Worm (Caenorhabditis elegans) whole organism, early embryonic: ENCODE data around the gene daf-19.

Source experiments
- B0310.2 ChIP-seq: sonication (generic microtip); optimal IDR thresholded peaks from 2 replicates; lab custom pipeline; 2016; ENCODE audit warnings: mild to moderate bottlenecking, missing genetic modification characterization, missing compliant biosample characterization
- ama-1 ChIP-seq: fragments of 150-350 bp; optimal IDR thresholded peaks from 2 replicates; lab custom pipeline; 2014
- hmbx-1 ChIP-seq: sonication (generic microtip); optimal IDR thresholded peaks from 2 replicates; lab custom pipeline; 2016; ENCODE audit warnings: mild to moderate bottlenecking, missing genetic modification characterization, missing compliant biosample characterization
- hmg-4 ChIP-seq: fragments of 200-800 bp; sonication (Bioruptor generic); optimal IDR thresholded peaks from 2 replicates; lab custom pipeline; 2018; ENCODE audit warnings: mild to moderate bottlenecking, missing genetic modification characterization, missing compliant biosample characterization
- pes-1 ChIP-seq: fragments of 200-800 bp; sonication (Bioruptor generic); IDR thresholded peaks from 2 replicates; pipeline ENCODE4 v1.3.6; 2022; ENCODE audit warnings: missing genetic modification reagents, missing genetic modification characterization, missing compliant biosample characterization
- scrt-1 ChIP-seq: fragments of 200-800 bp; sonication (Bioruptor generic); IDR thresholded peaks from 2 replicates; pipeline ENCODE4 v1.3.6; 2022; ENCODE audit warnings: missing genetic modification characterization, missing compliant biosample characterization

ce11 chrII:10182634-10183033 lies 13.5 kb upstream of the daf-19 start, which contains the start of gene srd-1:
- TF ChIP-seq scrt-1 (GFP tag; lab: Robert Waterston, UW): no peak
- no peak for TF ChIP-seq B0310.2
- no peak for TF ChIP-seq ama-1
- TF ChIP-seq hmbx-1 (tag; lab: Kevin White, UChicago): no peak
- TF ChIP-seq pes-1 (GFP tag; lab: Robert Waterston, UW): no peak
- no peak for TF ChIP-seq hmg-4 (GFP tag; lab: Kevin White, UChicago)
